Worm (Caenorhabditis elegans) whole organism, early embryonic: Measurements from ENCODE around the gene npr-16.

Source experiments
- B0310.2 ChIP-seq: sonication (generic microtip); optimal IDR thresholded peaks from 2 replicates; lab custom pipeline; 2016; ENCODE audit warnings: mild to moderate bottlenecking, missing genetic modification characterization, missing compliant biosample characterization
- ama-1 ChIP-seq: fragments of 150-350 bp; optimal IDR thresholded peaks from 2 replicates; lab custom pipeline; 2014
- ceh-13 ChIP-seq: fragments of 200-800 bp; sonication (Bioruptor generic); optimal IDR thresholded peaks from 2 replicates; lab custom pipeline; 2018; ENCODE audit warnings: mild to moderate bottlenecking, missing genetic modification characterization, missing compliant biosample characterization
- ceh-36 ChIP-seq: sonication (generic microtip); optimal IDR thresholded peaks from 2 replicates; lab custom pipeline; 2016; ENCODE audit warnings: missing genetic modification characterization, inconsistent platforms, missing compliant biosample characterization
- hmbx-1 ChIP-seq: sonication (generic microtip); optimal IDR thresholded peaks from 2 replicates; lab custom pipeline; 2016; ENCODE audit warnings: mild to moderate bottlenecking, missing genetic modification characterization, missing compliant biosample characterization
- hmg-4 ChIP-seq: fragments of 200-800 bp; sonication (Bioruptor generic); optimal IDR thresholded peaks from 2 replicates; lab custom pipeline; 2018; ENCODE audit warnings: mild to moderate bottlenecking, missing genetic modification characterization, missing compliant biosample characterization
- scrt-1 ChIP-seq: fragments of 200-800 bp; sonication (Bioruptor generic); IDR thresholded peaks from 2 replicates; pipeline ENCODE4 v1.3.6; 2022; ENCODE audit warnings: missing genetic modification characterization, missing compliant biosample characterization
- sea-1 ChIP-seq: fragments of 200-800 bp; sonication (Bioruptor generic); conservative IDR thresholded peaks from 2 replicates; pipeline ENCODE4 v1.3.6; 2022; ENCODE audit warnings: missing genetic modification characterization, missing compliant biosample characterization
- tra-4 ChIP-seq: sonication (generic microtip); optimal IDR thresholded peaks from 2 replicates; lab custom pipeline; 2017; ENCODE audit warnings: missing genetic modification characterization, missing compliant biosample characterization

- TF ChIP-seq hmbx-1 (tag; lab: Kevin White, UChicago) (no peak), ama-1 (lab: Kevin White, UChicago) (no peak), ceh-36 (tag; lab: Kevin White, UChicago) (no peak), B0310.2 (no peak), sea-1 (GFP tag; lab: Robert Waterston, UW) (no peak), hmg-4 (GFP tag; lab: Kevin White, UChicago) (no peak), ceh-13 (GFP tag; lab: Kevin White, UChicago) (no peak), tra-4 (tag; lab: Kevin White, UChicago) (no peak), scrt-1 (no peak)
Measured at ce11 chrX:3488074-3488688, 30.4 kb upstream of the npr-16 start.
